Fruit fly (Drosophila melanogaster): ENCODE measurements around the gene CG16989.

Gene CG16989

dm6 chrX:771431-772064 lies 21.4 kb upstream of the CG16989 start (continued):
- TF ChIP-seq nmo (GFP tag; optimal IDR thresholded peaks at IDR 0.05) = peak; percentile 38
- TF ChIP-seq Gug (GFP tag; IDR thresholded peaks at IDR 0.05) = 0 out of 4 replicates have a peak, but pooled peaks have one; percentile 2
- no peak for TF ChIP-seq Drgx (GFP tag; IDR thresholded peaks at IDR 0.05)
- peak; percentile 68 for TF ChIP-seq CG17328 (GFP tag; IDR thresholded peaks at IDR 0.05)
- no peak for TF ChIP-seq da (GFP tag; optimal IDR thresholded peaks at IDR 0.05)
- TF ChIP-seq CG15011 (GFP tag; optimal IDR thresholded peaks at IDR 0.05) = no peak
- peak; percentile 38 for TF ChIP-seq CG2678 (tag; optimal IDR thresholded peaks at IDR 0.05)
- no peak for TF ChIP-seq dati (GFP tag; IDR thresholded peaks at IDR 0.05)
- TF ChIP-seq Pdp1 (GFP tag; optimal IDR thresholded peaks at IDR 0.05) = peak; percentile 30
- TF ChIP-seq CG5180 (GFP tag; optimal IDR thresholded peaks at IDR 0.05) = no peak
- TF ChIP-seq az2 (GFP tag; optimal IDR thresholded peaks at IDR 0.05) = peak; percentile 53
- no peak for TF ChIP-seq CG1792 (GFP tag; optimal IDR thresholded peaks at IDR 0.05)
- TF ChIP-seq CG8478 (optimal IDR thresholded peaks at IDR 0.05) = no peak
- no peak for TF ChIP-seq Aef1 (GFP tag; IDR thresholded peaks at IDR 0.05)
- no peak for TF ChIP-seq crol (GFP tag; IDR thresholded peaks at IDR 0.05)
- 0 out of 2 replicates have a peak, but pooled peaks have one; percentile 41 for TF ChIP-seq Ptx1 (GFP tag; IDR thresholded peaks at IDR 0.05)
- TF ChIP-seq shn (GFP tag; optimal IDR thresholded peaks at IDR 0.05) = no peak
- TF ChIP-seq zf30C (GFP tag; optimal IDR thresholded peaks at IDR 0.05) = peak; percentile 67
- peak; percentile 42 for TF ChIP-seq Camta (GFP tag; optimal IDR thresholded peaks at IDR 0.05)
- no peak for TF ChIP-seq CG7928 (GFP tag; optimal IDR thresholded peaks at IDR 0.05)
- no peak for TF ChIP-seq CG12769 (tag; optimal IDR thresholded peaks at IDR 0.05)
- TF ChIP-seq CG6791 (GFP tag; IDR thresholded peaks at IDR 0.05; ENCODE audit: partially characterized antibody) = no peak
- no peak for TF ChIP-seq caup (GFP tag; optimal IDR thresholded peaks at IDR 0.05; ENCODE audit: severe bottlenecking)
- peak; percentile 19 for TF ChIP-seq en (GFP tag; optimal IDR thresholded peaks at IDR 0.05)
- TF ChIP-seq Sox102F (GFP tag; optimal IDR thresholded peaks at IDR 0.05) = peak; percentile 54
- TF ChIP-seq E2f1 (GFP tag; IDR thresholded peaks at IDR 0.05) = peak; percentile 23; the same call in 1 of the 2 replicates
- TF ChIP-seq Usf (GFP tag; optimal IDR thresholded peaks at IDR 0.05) = no peak
- no peak for TF ChIP-seq B-H1 (GFP tag; IDR thresholded peaks at IDR 0.05)
- peak; percentile 1 to 58 for TF ChIP-seq chif (GFP tag; optimal IDR thresholded peaks at IDR 0.05)
- TF ChIP-seq pnt (GFP tag; optimal IDR thresholded peaks at IDR 0.05) = peak; percentile 31
- peak; percentile 30 for TF ChIP-seq Antp (GFP tag; optimal IDR thresholded peaks at IDR 0.05)
- TF ChIP-seq CG6765 (GFP tag; optimal IDR thresholded peaks at IDR 0.05) = no peak
- TF ChIP-seq HLHmδ (GFP tag; optimal IDR thresholded peaks at IDR 0.05) = no peak
- peak; percentile 24 for TF ChIP-seq CG12071 (GFP tag; optimal IDR thresholded peaks at IDR 0.05)
- TF ChIP-seq CG11093 (GFP tag; IDR thresholded peaks at IDR 0.05) = 0 out of 3 replicates have a peak, but pooled peaks have one; percentile 14
- TF ChIP-seq Ada2b (GFP tag; IDR thresholded peaks at IDR 0.05) = no peak
- peak; percentile 54 for TF ChIP-seq row (GFP tag; IDR thresholded peaks at IDR 0.05)
- TF ChIP-seq Sry-δ (GFP tag; optimal IDR thresholded peaks at IDR 0.05) = no peak
- TF ChIP-seq Myb (GFP tag; optimal IDR thresholded peaks at IDR 0.05) = no peak
- TF ChIP-seq CG6254 (GFP tag; optimal IDR thresholded peaks at IDR 0.05) = peak; percentile 25
- no peak for TF ChIP-seq CG1233 (GFP tag; optimal IDR thresholded peaks at IDR 0.05)
- no peak for TF ChIP-seq danr (GFP tag; IDR thresholded peaks at IDR 0.05)
- TF ChIP-seq Bteb2 (GFP tag; optimal IDR thresholded peaks at IDR 0.05) = no peak
- no peak for TF ChIP-seq klu (GFP tag; IDR thresholded peaks at IDR 0.05)
- TF ChIP-seq Hr3 (GFP tag; optimal IDR thresholded peaks at IDR 0.05) = peak; percentile 12
- TF ChIP-seq CG18262 (tag; optimal IDR thresholded peaks at IDR 0.05) = peak; percentile 46
- peak; percentile 35 for TF ChIP-seq gcm (GFP tag; optimal IDR thresholded peaks at IDR 0.05)
- TF ChIP-seq pan (optimal IDR thresholded peaks at IDR 0.05) = no peak
- peak in 1 of 2 experiments; percentile 26 for TF ChIP-seq pan (GFP tag; optimal IDR thresholded peaks at IDR 0.05 in 1 of 2, IDR thresholded peaks at IDR 0.05 in 1 of 2)
- no peak for TF ChIP-seq CG15479 (GFP tag; optimal IDR thresholded peaks at IDR 0.05)
- no peak for TF ChIP-seq tll (GFP tag; optimal IDR thresholded peaks at IDR 0.05)
